Worm (Caenorhabditis elegans) whole organism, mixed stage, embryonic: Measurements from ENCODE around the gene dpy-6.

Source experiments
- blmp-1 ChIP-seq: fragments of 150-350 bp; optimal IDR thresholded peaks from 2 replicates; lab custom pipeline; 2014; ENCODE audit warnings: missing biosample characterization, missing genetic modification characterization
- drap-1 ChIP-seq: fragments of 200-800 bp; sonication (Bioruptor generic); optimal IDR thresholded peaks from 3 replicates; lab custom pipeline; 2018; ENCODE audit warnings: mild to moderate bottlenecking, missing genetic modification characterization, missing compliant biosample characterization
- elt-3 ChIP-seq: fragments of 150-350 bp; optimal IDR thresholded peaks from 2 replicates; lab custom pipeline; 2014; ENCODE audit warnings: missing biosample characterization, missing genetic modification characterization
- lin-13 ChIP-seq: fragments of 150-350 bp; optimal IDR thresholded peaks from 2 replicates; lab custom pipeline; 2014; ENCODE audit warnings: missing biosample characterization, missing genetic modification characterization
- sem-2 ChIP-seq: fragments of 200-800 bp; sonication (Bioruptor generic); optimal IDR thresholded peaks from 2 replicates; lab custom pipeline; 2018; ENCODE audit warnings: mild to moderate bottlenecking, missing genetic modification characterization, missing compliant biosample characterization
- snpc-4 ChIP-seq: fragments of 150-350 bp; optimal IDR thresholded peaks from 2 replicates; lab custom pipeline; 2014; ENCODE audit warnings: missing biosample characterization, missing genetic modification characterization
- sptf-1 ChIP-seq: sonication (generic microtip); optimal IDR thresholded peaks from 2 replicates; lab custom pipeline; 2017; ENCODE audit warnings: mild to moderate bottlenecking, missing genetic modification characterization, moderate library complexity, missing compliant biosample characterization
- tbx-8 ChIP-seq: fragments of 200-800 bp; sonication (Bioruptor generic); optimal IDR thresholded peaks from 2 replicates; lab custom pipeline; 2018; ENCODE audit warnings: mild to moderate bottlenecking, missing genetic modification characterization, moderate library complexity, missing compliant biosample characterization

ce11 chrX:8475759-8476228 lies 20.4 kb upstream of the dpy-6 start, which contains the start of gene nhr-14:
- TF ChIP-seq drap-1 (GFP tag; lab: Kevin White, UChicago) (no peak), sptf-1 (tag; lab: Kevin White, UChicago) (no peak), sem-2 (GFP tag; lab: Kevin White, UChicago) (no peak), snpc-4 (tag; lab: Kevin White, UChicago) (no peak), blmp-1 (tag; lab: Kevin White, UChicago) (no peak), lin-13 (tag; lab: Kevin White, UChicago) (no peak), tbx-8 (no peak), elt-3 (no peak)
